Worm (Caenorhabditis elegans) whole organism, young adult: ENCODE data around the gene unc-78.

Source experiments
- F52B5.7 ChIP-seq: sonication (generic microtip); optimal IDR thresholded peaks from 2 replicates; lab custom pipeline; 2016; ENCODE audit warnings: mild to moderate bottlenecking, missing genetic modification characterization, missing compliant biosample characterization
- gei-17 ChIP-seq: fragments of 200-800 bp; sonication (Bioruptor generic); optimal IDR thresholded peaks from 2 replicates; lab custom pipeline; 2018; ENCODE audit warnings: mild to moderate bottlenecking, missing genetic modification characterization, missing compliant biosample characterization
- hmg-20 ChIP-seq: fragments of 200-800 bp; sonication (Bioruptor generic); IDR thresholded peaks from 2 replicates; pipeline ENCODE4 v1.3.6; 2022; ENCODE audit warnings: missing genetic modification reagents, missing genetic modification characterization, missing compliant biosample characterization
- let-607 ChIP-seq, 2 experiments: fragments of 200-800 bp in 1 of 2; sonication (Bioruptor generic) in 1 of 2; sonication (generic microtip) in 1 of 2; optimal IDR thresholded peaks; 2 replicates each; lab custom pipeline; 2016 to 2018; ENCODE audit warnings: mild to moderate bottlenecking in 2 of 2, missing compliant biosample characterization in 2 of 2, missing genetic modification characterization in 2 of 2, moderate library complexity in 2 of 2, missing genotype in 1 of 2
- unc-62 ChIP-seq: fragments of 150-350 bp; optimal IDR thresholded peaks from 2 replicates; lab custom pipeline; 2014; ENCODE audit warnings: missing biosample characterization, missing genetic modification reagents, missing genetic modification characterization

DNA sequence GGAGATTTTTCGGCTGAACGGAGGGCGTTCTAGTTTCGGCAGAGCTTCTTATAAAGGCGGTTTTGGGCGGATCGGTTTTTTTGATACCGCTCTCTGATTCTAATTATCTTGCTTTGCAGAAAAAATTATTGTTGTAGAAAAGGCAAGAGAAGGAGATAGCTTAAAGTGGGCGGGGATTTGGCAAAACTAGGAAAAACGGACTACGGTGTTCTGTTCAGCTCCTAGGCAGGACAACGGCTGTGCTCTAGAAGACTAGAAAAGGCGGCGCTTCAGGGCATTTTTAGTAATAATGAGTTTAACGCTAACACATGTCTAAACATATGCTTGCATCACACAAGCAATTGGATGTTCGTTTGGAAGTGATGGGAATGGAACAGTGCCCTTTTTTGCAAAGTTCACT lies 7.7 kb upstream of the unc-78 start, which contains the start of gene C04F6.7:
- TF ChIP-seq unc-62 (GFP tag; lab: Kevin White, UChicago) (no peak), gei-17 (GFP tag; lab: Kevin White, UChicago) (no peak), hmg-20 (GFP tag; lab: Robert Waterston, UW) (no peak), let-607 (tag; optimal IDR thresholded peaks at IDR 0.05; lab: Kevin White, UChicago) (no peak), F52B5.7 (tag; lab: Kevin White, UChicago) (no peak)
